Worm (Caenorhabditis elegans): ENCODE measurements around the gene K04C1.2.

K04C1.2 gene

DNA sequence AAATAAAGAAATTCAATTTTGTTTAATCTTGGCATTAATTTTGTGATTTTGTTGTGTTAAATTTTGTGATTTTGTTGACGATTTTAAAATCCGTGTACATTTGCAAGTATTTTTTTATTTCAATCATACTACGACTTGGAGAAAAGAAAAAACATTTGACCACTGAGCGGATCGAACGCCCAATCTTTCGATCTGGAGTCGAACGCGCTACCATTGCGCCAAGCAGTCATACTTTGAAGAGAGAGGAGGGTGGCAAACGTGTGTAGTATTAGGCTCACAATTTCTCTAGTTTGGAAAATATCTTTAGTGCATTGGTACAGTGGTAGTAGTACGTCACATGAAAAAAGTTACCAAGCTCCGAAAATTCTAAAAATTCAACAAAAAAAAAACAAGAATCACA lies 9.7 kb upstream of the K04C1.2 start:
- TF ChIP-seq ceh-36 (tag; optimal IDR thresholded peaks at IDR 0.05) (peak; percentile 59), sea-1 (GFP tag; conservative IDR thresholded peaks at IDR 0.05) (peak; percentile 72; the same call in 1 of the 2 replicates), hmg-4 (GFP tag; optimal IDR thresholded peaks at IDR 0.05) (no peak), B0310.2 (tag; optimal IDR thresholded peaks at IDR 0.05) (no peak), pes-1 (GFP tag; IDR thresholded peaks at IDR 0.05) (peak; percentile 79), tra-4 (tag; optimal IDR thresholded peaks at IDR 0.05) (no peak), aly-1 (tag; optimal IDR thresholded peaks at IDR 0.05) (peak; percentile 61), ceh-13 (GFP tag; optimal IDR thresholded peaks at IDR 0.05) (no peak), tbx-37 (GFP tag; conservative IDR thresholded peaks at IDR 0.05) (no peak), hmbx-1 (tag; optimal IDR thresholded peaks at IDR 0.05) (no peak), ets-7 (tag; optimal IDR thresholded peaks at IDR 0.05) (no peak), scrt-1 (GFP tag; IDR thresholded peaks at IDR 0.05) (0 out of 2 replicates have a peak, but pooled peaks have one; percentile 49), F13C5.2 (tag; optimal IDR thresholded peaks at IDR 0.05) (no peak), ama-1 (optimal IDR thresholded peaks at IDR 0.05) (no peak), hnd-1 (tag; optimal IDR thresholded peaks at IDR 0.05) (peak; percentile 29), tbx-11 (GFP tag; IDR thresholded peaks at IDR 0.05) (peak; percentile 38; the same call in 1 of the 2 replicates), flt-1 (GFP tag; IDR thresholded peaks at IDR 0.05) (peak; percentile 49; the same call in 1 of the 2 replicates)

DNA sequence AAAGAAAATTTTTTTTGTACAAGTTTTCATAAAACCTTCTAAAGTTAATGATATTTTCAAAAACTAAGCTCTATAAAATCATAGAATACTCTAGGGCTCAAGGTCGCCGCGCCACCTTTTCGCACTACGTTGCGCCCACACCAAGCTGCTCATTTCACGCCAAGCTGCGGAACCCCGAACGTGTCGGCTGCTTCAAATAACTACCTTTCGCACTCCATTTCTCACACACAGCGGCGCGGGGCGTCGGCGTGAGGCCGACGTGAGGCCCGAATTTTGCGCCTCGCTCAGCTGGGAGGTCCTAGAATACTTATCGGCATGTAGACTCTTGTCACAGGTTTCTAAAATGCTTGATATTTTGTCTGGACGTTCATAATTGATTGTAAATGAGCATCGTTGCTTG lies 6.5 kb upstream of the K04C1.2 start:
- no peak for TF ChIP-seq tbx-11 (GFP tag; IDR thresholded peaks at IDR 0.05)
- TF ChIP-seq flt-1 (GFP tag; IDR thresholded peaks at IDR 0.05) = no peak
- TF ChIP-seq sea-1 (GFP tag; conservative IDR thresholded peaks at IDR 0.05) = no peak
- no peak for TF ChIP-seq hnd-1 (tag; optimal IDR thresholded peaks at IDR 0.05)
- TF ChIP-seq hmbx-1 (tag; optimal IDR thresholded peaks at IDR 0.05) = no peak
- no peak for TF ChIP-seq F13C5.2 (tag; optimal IDR thresholded peaks at IDR 0.05)
- TF ChIP-seq aly-1 (tag; optimal IDR thresholded peaks at IDR 0.05) = no peak
- TF ChIP-seq scrt-1 (GFP tag; IDR thresholded peaks at IDR 0.05) = no peak
- TF ChIP-seq pes-1 (GFP tag; IDR thresholded peaks at IDR 0.05) = no peak
- no peak for TF ChIP-seq tra-4 (tag; optimal IDR thresholded peaks at IDR 0.05)
- no peak for TF ChIP-seq B0310.2 (tag; optimal IDR thresholded peaks at IDR 0.05)
- TF ChIP-seq ceh-36 (tag; optimal IDR thresholded peaks at IDR 0.05) = no peak

DNA sequence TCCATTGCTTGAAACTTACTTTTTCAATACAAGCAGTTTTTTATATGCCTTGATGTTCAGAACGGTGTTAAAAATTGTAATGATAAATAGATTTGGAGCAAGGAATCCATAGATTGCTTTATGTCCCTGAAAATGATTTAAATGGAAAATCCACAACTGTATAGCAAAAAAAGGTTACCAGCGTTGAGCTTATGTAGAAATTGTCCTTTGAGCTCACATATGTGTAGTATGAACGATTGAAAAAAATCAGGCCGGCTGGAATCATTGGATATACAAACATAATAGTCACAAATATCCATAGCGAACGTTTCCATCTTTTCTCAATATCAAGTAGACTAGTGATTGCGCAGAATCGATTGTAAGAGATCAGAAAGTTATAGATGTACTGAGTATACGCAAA lies 4.1 kb upstream of the K04C1.2 start, which contains the start of gene srg-36:
Gene srg-36 (minus strand): TSS at position 101 of the 400 bp plus-strand sequence.
- TF ChIP-seq sea-1 (GFP tag; conservative IDR thresholded peaks at IDR 0.05) (no peak), pes-1 (GFP tag; IDR thresholded peaks at IDR 0.05) (no peak), scrt-1 (GFP tag; IDR thresholded peaks at IDR 0.05) (no peak), hmg-4 (GFP tag; optimal IDR thresholded peaks at IDR 0.05) (no peak)

DNA sequence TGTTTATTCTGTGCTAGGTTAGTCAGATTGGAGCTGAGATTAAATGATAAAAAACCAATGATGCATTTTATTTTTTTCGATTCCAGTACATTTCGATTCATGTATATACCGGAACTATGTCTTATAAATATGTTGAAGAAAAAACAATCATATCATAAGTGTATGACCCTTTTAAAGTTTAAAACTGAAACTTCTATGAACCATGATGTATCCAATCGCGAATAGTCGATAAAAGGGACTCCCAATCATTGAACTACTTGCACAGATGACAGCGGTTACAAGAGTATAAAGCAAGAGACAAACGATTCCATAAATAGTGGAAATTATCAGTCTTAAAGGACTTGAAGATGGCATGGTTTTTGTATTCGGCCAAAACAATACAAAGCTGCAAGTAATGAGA lies 3.6 kb upstream of the K04C1.2 start, which contains the start of gene srg-37:
Gene srg-37 (minus strand): TSS at position 101 of the 400 bp plus-strand sequence.
- TF ChIP-seq ets-7 (tag; optimal IDR thresholded peaks at IDR 0.05) (no peak), tbx-11 (GFP tag; IDR thresholded peaks at IDR 0.05) (no peak), hnd-1 (tag; optimal IDR thresholded peaks at IDR 0.05) (no peak), sea-1 (GFP tag; conservative IDR thresholded peaks at IDR 0.05) (no peak), B0310.2 (tag; optimal IDR thresholded peaks at IDR 0.05) (no peak)

DNA sequence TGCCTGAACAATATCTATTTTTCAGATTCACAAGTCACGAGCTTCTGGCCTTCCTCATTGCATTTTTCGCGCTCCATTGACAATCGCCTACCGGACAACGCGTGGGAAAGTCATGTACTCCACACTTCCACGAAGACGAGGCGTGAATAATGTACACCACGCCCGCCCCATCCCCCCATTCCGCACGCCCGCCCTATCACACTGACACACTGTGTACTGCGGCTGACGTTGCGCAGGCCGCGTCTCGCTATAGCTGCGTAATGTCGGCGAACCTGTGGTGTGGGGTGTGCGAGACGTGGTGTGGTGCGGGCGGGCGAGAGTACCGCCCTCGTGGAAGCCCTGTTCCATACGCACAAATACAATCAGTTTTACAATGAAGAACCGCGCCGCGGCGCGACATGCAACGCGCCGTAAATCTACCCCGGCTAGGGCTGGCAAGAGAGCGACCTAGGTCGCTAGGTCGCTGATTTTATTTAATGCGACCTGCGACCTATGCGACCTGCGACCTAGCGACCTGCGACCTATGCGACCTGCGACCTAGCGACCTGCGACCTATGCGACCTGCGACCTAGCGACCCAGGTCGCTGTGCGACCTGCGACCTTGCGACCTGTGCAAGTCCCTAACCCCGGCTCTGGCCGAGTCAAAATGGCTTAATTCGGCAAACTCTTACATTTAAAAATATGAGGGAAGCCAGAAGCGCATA lies 2.2 kb upstream of the K04C1.2 start:
- TF ChIP-seq flt-1 (GFP tag; IDR thresholded peaks at IDR 0.05) = no peak
- TF ChIP-seq hnd-1 (tag; optimal IDR thresholded peaks at IDR 0.05) = no peak
- no peak for TF ChIP-seq B0310.2 (tag; optimal IDR thresholded peaks at IDR 0.05)
- no peak for TF ChIP-seq pes-1 (GFP tag; IDR thresholded peaks at IDR 0.05)
- no peak for TF ChIP-seq F13C5.2 (tag; optimal IDR thresholded peaks at IDR 0.05)
- TF ChIP-seq ceh-13 (GFP tag; optimal IDR thresholded peaks at IDR 0.05) = no peak
- no peak for TF ChIP-seq tbx-37 (GFP tag; conservative IDR thresholded peaks at IDR 0.05)
- TF ChIP-seq scrt-1 (GFP tag; IDR thresholded peaks at IDR 0.05) = no peak
- no peak for TF ChIP-seq hmbx-1 (tag; optimal IDR thresholded peaks at IDR 0.05)
- no peak for TF ChIP-seq hmg-4 (GFP tag; optimal IDR thresholded peaks at IDR 0.05)
- TF ChIP-seq aly-1 (tag; optimal IDR thresholded peaks at IDR 0.05) = no peak
- TF ChIP-seq tbx-11 (GFP tag; IDR thresholded peaks at IDR 0.05) = no peak
- TF ChIP-seq ama-1 (optimal IDR thresholded peaks at IDR 0.05) = no peak
- no peak for TF ChIP-seq sea-1 (GFP tag; conservative IDR thresholded peaks at IDR 0.05)

DNA sequence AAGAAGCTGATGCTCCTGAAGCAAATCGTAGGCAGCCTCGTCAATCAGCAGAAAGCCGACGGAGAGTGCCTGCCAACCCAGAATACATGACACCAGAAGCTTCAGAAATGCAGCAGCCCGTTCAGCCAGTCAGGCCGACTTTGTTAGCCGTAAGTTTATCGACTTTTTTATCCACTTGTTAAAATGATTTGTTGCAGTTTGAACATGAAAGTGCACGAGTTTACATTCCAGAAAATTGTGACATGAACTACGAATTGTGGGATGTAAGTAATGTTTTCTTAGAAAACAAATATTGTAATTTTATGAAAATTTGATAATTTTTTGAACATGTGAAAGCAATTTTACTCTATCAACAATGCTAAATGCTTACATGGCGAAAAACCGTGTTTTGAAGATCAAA lies 1.7 kb downstream of the K04C1.2 start:
- TF ChIP-seq sea-1 (GFP tag; conservative IDR thresholded peaks at IDR 0.05) (no peak), ama-1 (optimal IDR thresholded peaks at IDR 0.05) (no peak), ceh-36 (tag; optimal IDR thresholded peaks at IDR 0.05) (no peak), hnd-1 (tag; optimal IDR thresholded peaks at IDR 0.05) (no peak), tra-4 (tag; optimal IDR thresholded peaks at IDR 0.05) (no peak), pes-1 (GFP tag; IDR thresholded peaks at IDR 0.05) (no peak), F13C5.2 (tag; optimal IDR thresholded peaks at IDR 0.05) (no peak), tbx-37 (GFP tag; conservative IDR thresholded peaks at IDR 0.05) (no peak), hmg-4 (GFP tag; optimal IDR thresholded peaks at IDR 0.05) (no peak), aly-1 (tag; optimal IDR thresholded peaks at IDR 0.05) (no peak), B0310.2 (tag; optimal IDR thresholded peaks at IDR 0.05) (no peak), tbx-11 (GFP tag; IDR thresholded peaks at IDR 0.05) (no peak), ets-7 (tag; optimal IDR thresholded peaks at IDR 0.05) (no peak), flt-1 (GFP tag; IDR thresholded peaks at IDR 0.05) (no peak), scrt-1 (GFP tag; IDR thresholded peaks at IDR 0.05) (no peak), hmbx-1 (tag; optimal IDR thresholded peaks at IDR 0.05) (no peak), ceh-13 (GFP tag; optimal IDR thresholded peaks at IDR 0.05) (no peak)

DNA sequence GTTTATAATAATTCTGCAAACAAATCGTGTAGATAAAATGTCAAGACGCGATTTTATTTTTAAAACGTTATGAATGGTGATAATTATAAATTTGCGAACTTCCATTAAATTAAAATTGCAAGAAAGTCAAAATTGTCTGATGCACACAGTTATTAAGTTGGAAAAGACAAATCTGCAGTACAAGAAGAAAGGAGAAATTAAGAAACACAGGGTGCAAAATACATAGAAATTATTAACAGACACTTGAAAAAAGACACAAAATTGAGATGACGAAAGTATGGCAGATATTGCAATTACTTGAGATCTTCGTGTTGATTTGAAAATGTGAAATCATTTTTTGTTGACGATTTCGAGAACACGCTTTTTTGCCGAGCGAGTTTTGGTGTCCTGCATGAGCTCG lies 3.0 kb downstream of the K04C1.2 start:
- no peak for TF ChIP-seq tra-4 (tag; optimal IDR thresholded peaks at IDR 0.05)
- TF ChIP-seq aly-1 (tag; optimal IDR thresholded peaks at IDR 0.05) = no peak
- TF ChIP-seq hmbx-1 (tag; optimal IDR thresholded peaks at IDR 0.05) = no peak
- TF ChIP-seq B0310.2 (tag; optimal IDR thresholded peaks at IDR 0.05) = no peak
- TF ChIP-seq hmg-4 (GFP tag; optimal IDR thresholded peaks at IDR 0.05) = no peak
- TF ChIP-seq tbx-11 (GFP tag; IDR thresholded peaks at IDR 0.05) = no peak
- no peak for TF ChIP-seq ceh-13 (GFP tag; optimal IDR thresholded peaks at IDR 0.05)
- no peak for TF ChIP-seq sea-1 (GFP tag; conservative IDR thresholded peaks at IDR 0.05)
- no peak for TF ChIP-seq F13C5.2 (tag; optimal IDR thresholded peaks at IDR 0.05)
- TF ChIP-seq tbx-37 (GFP tag; conservative IDR thresholded peaks at IDR 0.05) = no peak
- TF ChIP-seq flt-1 (GFP tag; IDR thresholded peaks at IDR 0.05) = no peak
- TF ChIP-seq ceh-36 (tag; optimal IDR thresholded peaks at IDR 0.05) = no peak
- TF ChIP-seq ama-1 (optimal IDR thresholded peaks at IDR 0.05) = no peak
- no peak for TF ChIP-seq scrt-1 (GFP tag; IDR thresholded peaks at IDR 0.05)
- no peak for TF ChIP-seq pes-1 (GFP tag; IDR thresholded peaks at IDR 0.05)
- TF ChIP-seq ets-7 (tag; optimal IDR thresholded peaks at IDR 0.05) = no peak
- TF ChIP-seq hnd-1 (tag; optimal IDR thresholded peaks at IDR 0.05) = no peak

All from whole organism, early embryonic.